Worm (Caenorhabditis elegans) whole organism, L4 larva: ENCODE results near the gene ser-7.

ENCODE experiments used
- F10B5.3 ChIP-seq: sonication (generic microtip); optimal IDR thresholded peaks from 2 replicates; lab custom pipeline; 2016; ENCODE audit warnings: mild to moderate bottlenecking, missing genetic modification characterization, missing compliant biosample characterization
- F26F4.8 ChIP-seq: fragments of 200-800 bp; sonication (Bioruptor generic); conservative IDR thresholded peaks from 2 replicates; pipeline ENCODE4 v1.3.6; 2022; ENCODE audit warnings: missing genetic modification characterization, missing compliant biosample characterization
- F44E2.7 ChIP-seq: fragments of 200-800 bp; sonication (Bioruptor generic); IDR thresholded peaks from 2 replicates; pipeline ENCODE4 v2.1.2; 2022; ENCODE audit warnings: missing genetic modification characterization, missing compliant biosample characterization
- F49E8.2 ChIP-seq: sonication (generic microtip); optimal IDR thresholded peaks from 2 replicates; lab custom pipeline; 2016; ENCODE audit warnings: missing compliant biosample characterization, mild to moderate bottlenecking, missing genetic modification characterization, borderline replicate concordance
- Y48G9A.11 ChIP-seq: fragments of 200-800 bp; sonication (Bioruptor generic); IDR thresholded peaks from 2 replicates; pipeline ENCODE4 v1.3.6; 2022; ENCODE audit warnings: missing genetic modification reagents, missing genetic modification characterization, missing compliant biosample characterization
- aha-1 ChIP-seq: fragments of 150-350 bp; peaks from one replicate; lab custom pipeline; 2014; ENCODE audit warnings: missing biosample characterization, missing genetic modification characterization
- ceh-20 ChIP-seq: fragments of 200-800 bp; sonication (Bioruptor generic); IDR thresholded peaks from 2 replicates; pipeline ENCODE4 v1.3.6; 2022; ENCODE audit warnings: missing genetic modification reagents, missing genetic modification characterization, missing compliant biosample characterization
- ceh-28 ChIP-seq: fragments of 150-350 bp; optimal IDR thresholded peaks from 2 replicates; lab custom pipeline; 2014; ENCODE audit warnings: missing biosample characterization, missing genetic modification reagents, missing genetic modification characterization
- ces-1 ChIP-seq: fragments of 150-350 bp; sonication (generic microtip); optimal IDR thresholded peaks from 4 replicates; lab custom pipeline; 2014; ENCODE audit warnings: missing biosample characterization, missing genetic modification reagents, missing genetic modification characterization
- ctbp-1 ChIP-seq: fragments of 200-800 bp; sonication (Bioruptor generic); IDR thresholded peaks from 2 replicates; pipeline ENCODE4 v1.3.6; 2022; ENCODE audit warnings: missing genetic modification reagents, missing genetic modification characterization, missing compliant biosample characterization
- daf-16 ChIP-seq, 3 experiments: sonication (generic microtip); optimal IDR thresholded peaks; 2 replicates each; lab custom pipeline; 2016 to 2017; ENCODE audit warnings: missing genetic modification characterization in 3 of 3, missing genetic modification reagents in 3 of 3, mild to moderate bottlenecking in 2 of 3, missing compliant biosample characterization in 2 of 3, missing biosample characterization in 1 of 3, moderate library complexity in 1 of 3
- dmd-6 ChIP-seq: fragments of 200-800 bp; sonication (Bioruptor generic); IDR thresholded peaks from 2 replicates; pipeline ENCODE4 v1.3.6; 2022; ENCODE audit warnings: missing genetic modification reagents, missing genetic modification characterization, missing compliant biosample characterization
- dpl-1 ChIP-seq: fragments of 150-350 bp; optimal IDR thresholded peaks from 2 replicates; lab custom pipeline; 2014; ENCODE audit warnings: missing biosample characterization, missing genetic modification reagents, missing genetic modification characterization
- duxl-1 ChIP-seq: sonication (generic microtip); optimal IDR thresholded peaks from 2 replicates; lab custom pipeline; 2016; ENCODE audit warnings: mild to moderate bottlenecking, missing genetic modification characterization, moderate library complexity, missing compliant biosample characterization; ENCODE audit not compliant: poor library complexity
- dve-1 ChIP-seq: sonication (generic microtip); optimal IDR thresholded peaks from 2 replicates; lab custom pipeline; 2017; ENCODE audit warnings: antibody characterized with exemption, mild to moderate bottlenecking, missing genetic modification characterization, missing compliant biosample characterization; ENCODE audit not compliant: insufficient read depth
- hif-1 ChIP-seq, 2 experiments: sonication (generic microtip); optimal IDR thresholded peaks; 2 replicates each; lab custom pipeline; 2016 to 2017; ENCODE audit warnings: missing compliant biosample characterization in 2 of 2, missing genetic modification characterization in 2 of 2, missing genetic modification reagents in 2 of 2, missing genotype in 2 of 2, mild to moderate bottlenecking in 1 of 2
- hlh-11 ChIP-seq: fragments of 200-800 bp; sonication (Bioruptor generic); optimal IDR thresholded peaks from 2 replicates; lab custom pipeline; 2018; ENCODE audit warnings: mild to moderate bottlenecking, missing genetic modification characterization, missing compliant biosample characterization
- hlh-30 ChIP-seq: sonication (generic microtip); optimal IDR thresholded peaks from 2 replicates; lab custom pipeline; 2017; ENCODE audit warnings: antibody characterized with exemption, mild to moderate bottlenecking, missing genetic modification characterization, missing compliant biosample characterization; ENCODE audit not compliant: insufficient read depth
- hmg-1.1 ChIP-seq: fragments of 200-800 bp; sonication (Bioruptor generic); IDR thresholded peaks from 2 replicates; pipeline ENCODE4 v1.3.6; 2022; ENCODE audit warnings: missing genetic modification reagents, missing genetic modification characterization, missing compliant biosample characterization
- jun-1 ChIP-seq: fragments of 150-350 bp; optimal IDR thresholded peaks from 2 replicates; lab custom pipeline; 2014; ENCODE audit warnings: missing biosample characterization, missing genetic modification reagents, missing genetic modification characterization
- lin-13 ChIP-seq: fragments of 150-350 bp; optimal IDR thresholded peaks from 2 replicates; lab custom pipeline; 2014; ENCODE audit warnings: missing biosample characterization, missing genetic modification reagents, missing genetic modification characterization
- lin-38 ChIP-seq: fragments of 200-800 bp; sonication (Bioruptor generic); IDR thresholded peaks from 2 replicates; pipeline ENCODE4 v1.3.6; 2022; ENCODE audit warnings: missing genetic modification reagents, missing genetic modification characterization, missing compliant biosample characterization
- lir-3 ChIP-seq: sonication (generic microtip); optimal IDR thresholded peaks from 2 replicates; lab custom pipeline; 2016; ENCODE audit warnings: mild to moderate bottlenecking, missing genetic modification characterization, missing compliant biosample characterization
- lsy-2 ChIP-seq, 2 experiments: fragments of 150-350 bp in 1 of 2; sonication (generic microtip) in 1 of 2; optimal IDR thresholded peaks; 2 replicates each; lab custom pipeline; 2014 to 2017; ENCODE audit warnings: missing biosample characterization in 2 of 2, missing genetic modification characterization in 2 of 2
- mdl-1 ChIP-seq, 2 experiments: fragments of 150-350 bp in 1 of 2; sonication (generic microtip) in 1 of 2; optimal IDR thresholded peaks; 2 replicates each; lab custom pipeline; 2014 to 2017; ENCODE audit warnings: missing biosample characterization in 2 of 2, missing genetic modification characterization in 2 of 2
- mep-1 ChIP-seq: fragments of 150-350 bp; sonication (generic microtip); optimal IDR thresholded peaks from 3 replicates; lab custom pipeline; 2014; ENCODE audit warnings: missing biosample characterization, missing genetic modification characterization
- mes-2 ChIP-seq: sonication (generic microtip); optimal IDR thresholded peaks from 2 replicates; lab custom pipeline; 2016; ENCODE audit warnings: missing genotype, mild to moderate bottlenecking, missing genetic modification characterization, missing compliant biosample characterization; ENCODE audit not compliant: poor library complexity, severe bottlenecking
- nhr-102 ChIP-seq: sonication (generic microtip); optimal IDR thresholded peaks from 2 replicates; lab custom pipeline; 2016; ENCODE audit warnings: mild to moderate bottlenecking, missing genetic modification characterization, moderate library complexity, missing compliant biosample characterization
- nhr-11 ChIP-seq: fragments of 150-350 bp; optimal IDR thresholded peaks from 2 replicates; lab custom pipeline; 2014; ENCODE audit warnings: missing biosample characterization, missing genetic modification characterization
- nhr-28 ChIP-seq: fragments of 150-350 bp; optimal IDR thresholded peaks from 2 replicates; lab custom pipeline; 2014; ENCODE audit warnings: missing biosample characterization, missing genetic modification characterization
- nhr-42 ChIP-seq: fragments of 200-800 bp; sonication (Bioruptor generic); IDR thresholded peaks from 2 replicates; pipeline ENCODE4 v1.3.6; 2022; ENCODE audit warnings: missing genetic modification characterization, missing compliant biosample characterization
- nhr-48 ChIP-seq: sonication (generic microtip); optimal IDR thresholded peaks from 2 replicates; lab custom pipeline; 2016; ENCODE audit warnings: mild to moderate bottlenecking, missing genetic modification characterization, missing compliant biosample characterization
- nhr-77 ChIP-seq: fragments of 150-350 bp; optimal IDR thresholded peaks from 2 replicates; lab custom pipeline; 2014; ENCODE audit warnings: missing biosample characterization, missing genetic modification characterization
- pha-4 ChIP-seq, 2 experiments: fragments of 150-350 bp in 1 of 2; fragments of 200-800 bp in 1 of 2; sonication (Bioruptor generic) in 1 of 2; IDR thresholded peaks in 1 of 2; optimal IDR thresholded peaks in 1 of 2; 2 replicates each; pipeline versions ENCODE4 v1.3.6 to Lab custom; 2014 to 2022; ENCODE audit warnings: missing genetic modification characterization in 2 of 2, missing genetic modification reagents in 2 of 2, missing biosample characterization in 1 of 2, missing compliant biosample characterization in 1 of 2
- rbr-2 ChIP-seq: sonication (generic microtip); optimal IDR thresholded peaks from 2 replicates; lab custom pipeline; 2016; ENCODE audit warnings: missing genotype, missing genetic modification characterization, missing compliant biosample characterization
- saeg-2 ChIP-seq: fragments of 200-800 bp; sonication (Bioruptor generic); IDR thresholded peaks from 2 replicates; pipeline ENCODE4 v1.3.6; 2022; ENCODE audit warnings: missing genetic modification reagents, missing genetic modification characterization, missing compliant biosample characterization
- unc-62 ChIP-seq, 3 experiments: fragments of 150-350 bp in 1 of 3; sonication (generic microtip); optimal IDR thresholded peaks in 2 of 3; peaks in 1 of 3; 1 replicate in 1 of 3; 2 replicates in 2 of 3; lab custom pipeline; 2014 to 2017; ENCODE audit warnings: missing biosample characterization in 3 of 3, missing genetic modification characterization in 3 of 3, missing genetic modification reagents in 3 of 3, missing genotype in 1 of 3
- ztf-11 ChIP-seq: fragments of 150-350 bp; optimal IDR thresholded peaks from 2 replicates; lab custom pipeline; 2014; ENCODE audit warnings: missing biosample characterization, missing genetic modification characterization
- ztf-7 ChIP-seq: fragments of 150-350 bp; optimal IDR thresholded peaks from 2 replicates; lab custom pipeline; 2014; ENCODE audit warnings: missing biosample characterization, missing genetic modification characterization

The ser-7 gene

ce11 chrX:2664273-2664672 lies 9.1 kb upstream of the ser-7 start, which contains the start of gene F54G2.1:
Gene F54G2.1 (minus strand): TSS chrX:2664373.
- no peak for TF ChIP-seq duxl-1 (tag; lab: Kevin White, UChicago)
- peak; percentile 70 for TF ChIP-seq aha-1 (tag; lab: Kevin White, UChicago)
- no peak for TF ChIP-seq F49E8.2 (tag; lab: Kevin White, UChicago)
- TF ChIP-seq jun-1 = no peak

- TF ChIP-seq F26F4.8 = no peak
- TF ChIP-seq lin-38 (GFP tag; lab: Robert Waterston, UW) = peak; percentile 20; the same call in 1 of the 2 replicates
- TF ChIP-seq nhr-28 = peak; percentile 86
- peak; percentile 91 for TF ChIP-seq hlh-30
- peak; percentile 58 for TF ChIP-seq aha-1 (tag; lab: Kevin White, UChicago)
- TF ChIP-seq F10B5.3 (tag; lab: Kevin White, UChicago) = no peak
- no peak for TF ChIP-seq lir-3 (tag; lab: Kevin White, UChicago)
- peak; percentile 58 for TF ChIP-seq dmd-6
- peak; percentile 73 for TF ChIP-seq nhr-11 (tag; lab: Kevin White, UChicago)
- TF ChIP-seq pha-4 (GFP tag; IDR thresholded peaks at IDR 0.05; lab: Robert Waterston, UW) = peak; percentile 33; the same call in 1 of the 2 replicates
- TF ChIP-seq pha-4 (tag; optimal IDR thresholded peaks at IDR 0.05; lab: Kevin White, UChicago) = peak; percentile 80
- peak; percentile 72 for TF ChIP-seq mep-1 (tag; lab: Kevin White, UChicago)
- TF ChIP-seq lsy-2 (tag; optimal IDR thresholded peaks at IDR 0.05; lab: Kevin White, UChicago) = peak; percentile 40 to 81
- TF ChIP-seq hlh-11 (tag; lab: Kevin White, UChicago) = peak; percentile 93
- peak; percentile 91 to 98 for TF ChIP-seq mdl-1 (tag; optimal IDR thresholded peaks at IDR 0.05; lab: Kevin White, UChicago)
- TF ChIP-seq F44E2.7 (GFP tag; lab: Robert Waterston, UW) = no peak
- TF ChIP-seq rbr-2 (tag; lab: Kevin White, UChicago) = peak; percentile 47
- peak; percentile 2 for TF ChIP-seq dpl-1 (GFP tag; lab: Kevin White, UChicago)
- peak; percentile 50 for TF ChIP-seq nhr-77 (tag; lab: Kevin White, UChicago)
- TF ChIP-seq dve-1 (tag; lab: Kevin White, UChicago) = peak; percentile 96
- 0 out of 2 replicates have a peak, but pooled peaks have one; percentile 28 for TF ChIP-seq ctbp-1
- TF ChIP-seq hif-1 (tag; optimal IDR thresholded peaks at IDR 0.05; lab: Kevin White, UChicago) = peak in 1 of 2 experiments; percentile 46
- TF ChIP-seq nhr-42 (GFP tag; lab: Robert Waterston, UW) = 0 out of 2 replicates have a peak, but pooled peaks have one; percentile 10
- no peak for TF ChIP-seq lin-13 (GFP tag; lab: Kevin White, UChicago)
- TF ChIP-seq saeg-2 = no peak
- peak; percentile 55; the same call in 1 of the 2 replicates for TF ChIP-seq ceh-20 (GFP tag; lab: Robert Waterston, UW)
- TF ChIP-seq daf-16 (GFP tag; optimal IDR thresholded peaks at IDR 0.05; lab: Kevin White, UChicago) = peak; percentile 46 to 61
- TF ChIP-seq daf-16 (tag; optimal IDR thresholded peaks at IDR 0.05; lab: Kevin White, UChicago) = peak; percentile 99
- TF ChIP-seq ztf-7 (tag; lab: Kevin White, UChicago) = peak; percentile 37
- no peak for TF ChIP-seq ztf-11 (tag; lab: Kevin White, UChicago)
- TF ChIP-seq ces-1 (GFP tag; lab: Kevin White, UChicago) = peak; percentile 42
- peak; percentile 41 for TF ChIP-seq jun-1
- no peak for TF ChIP-seq Y48G9A.11 (GFP tag; lab: Robert Waterston, UW)
- TF ChIP-seq mes-2 = peak; percentile 68
- peak; percentile 75 for TF ChIP-seq hmg-1.1 (GFP tag; lab: Robert Waterston, UW)
- peak; percentile 74 for TF ChIP-seq nhr-102 (tag; lab: Kevin White, UChicago)
- peak; percentile 34 for TF ChIP-seq ceh-28 (tag; lab: Kevin White, UChicago)
- peak in 1 of 2 experiments; percentile 51 for TF ChIP-seq unc-62 (GFP tag; optimal IDR thresholded peaks at IDR 0.05 in 1 of 2; lab: Kevin White, UChicago)
- no peak for TF ChIP-seq unc-62 (tag; optimal IDR thresholded peaks at IDR 0.05; lab: Kevin White, UChicago)
- TF ChIP-seq nhr-48 = peak; percentile 27
These were observed 5.6 kb upstream of the ser-7 start, which contains the start of gene C09B7.2 for ce11 chrX:2667779-2668178. Gene C09B7.2 (plus strand): TSS chrX:2668127.
